Fruit fly (Drosophila melanogaster): Measurements from ENCODE around the gene cv.

cv gene

dm6 chrX:5695958-5696357, 6.2 kb downstream of the cv start (continued):
- TF ChIP-seq CG3838 (GFP tag; optimal IDR thresholded peaks at IDR 0.05) (no peak), CG10565 (GFP tag; optimal IDR thresholded peaks at IDR 0.05) (no peak), CG10321 (GFP tag; IDR thresholded peaks at IDR 0.05) (no peak), ci (GFP tag; IDR thresholded peaks at IDR 0.05) (no peak), rib (GFP tag; IDR thresholded peaks at IDR 0.05) (no peak), Neu2 (GFP tag; optimal IDR thresholded peaks at IDR 0.05; ENCODE audit: borderline replicate concordance) (no peak), CG14860 (GFP tag; IDR thresholded peaks at IDR 0.05; ENCODE audit: partially characterized antibody) (peak; percentile 52; the same call in 2 of the 3 replicates), CG6791 (GFP tag; IDR thresholded peaks at IDR 0.05; ENCODE audit: partially characterized antibody) (peak; percentile 74), CG14441 (GFP tag; IDR thresholded peaks at IDR 0.05) (no peak), CG17359 (tag; optimal IDR thresholded peaks at IDR 0.05) (no peak), CG11085 (GFP tag; IDR thresholded peaks at IDR 0.05) (no peak), CG43689 (GFP tag; IDR thresholded peaks at IDR 0.05) (no peak), lmd (GFP tag; IDR thresholded peaks at IDR 0.05) (no peak), Six4 (GFP tag; optimal IDR thresholded peaks at IDR 0.05) (no peak), CG7745 (tag; optimal IDR thresholded peaks at IDR 0.05) (no peak), CG15514 (GFP tag; optimal IDR thresholded peaks at IDR 0.05) (no peak), CG34376 (GFP tag; optimal IDR thresholded peaks at IDR 0.05) (no peak), CG10366 (GFP tag; IDR thresholded peaks at IDR 0.05) (no peak), CG18476 (GFP tag; optimal IDR thresholded peaks at IDR 0.05) (no peak), wdn (GFP tag; IDR thresholded peaks at IDR 0.05) (no peak), CG3847 (GFP tag; IDR thresholded peaks at IDR 0.05) (no peak), Elba2 (GFP tag; optimal IDR thresholded peaks at IDR 0.05) (no peak), gsb (GFP tag; IDR thresholded peaks at IDR 0.05) (no peak), Bgb (GFP tag; IDR thresholded peaks at IDR 0.05; ENCODE audit: partially characterized antibody) (no peak), twi (tag; optimal IDR thresholded peaks at IDR 0.05) (peak; percentile 52), mam (GFP tag; optimal IDR thresholded peaks at IDR 0.05) (no peak), psq (GFP tag; optimal IDR thresholded peaks at IDR 0.05) (no peak), CG18599 (GFP tag; optimal IDR thresholded peaks at IDR 0.05) (no peak), CG3065 (GFP tag; optimal IDR thresholded peaks at IDR 0.05) (no peak), ase (GFP tag; IDR thresholded peaks at IDR 0.05) (no peak), CG8089 (GFP tag; optimal IDR thresholded peaks at IDR 0.05) (no peak), CG10274 (GFP tag; optimal IDR thresholded peaks at IDR 0.05) (no peak), run (tag; optimal IDR thresholded peaks at IDR 0.05) (no peak), ERR (GFP tag; optimal IDR thresholded peaks at IDR 0.05) (no peak), nerfin-2 (GFP tag; IDR thresholded peaks at IDR 0.05; ENCODE audit: partially characterized antibody) (peak; percentile 34; the same call in 1 of the 2 replicates), gem (tag; optimal IDR thresholded peaks at IDR 0.05) (no peak), CG1602 (GFP tag; optimal IDR thresholded peaks at IDR 0.05) (no peak), CG7839 (tag; optimal IDR thresholded peaks at IDR 0.05) (no peak), insv (GFP tag; optimal IDR thresholded peaks at IDR 0.05) (no peak), Optix (GFP tag; IDR thresholded peaks at IDR 0.05) (no peak), CG14667 (GFP tag; IDR thresholded peaks at IDR 0.05) (no peak), so (GFP tag; IDR thresholded peaks at IDR 0.05) (no peak), pb (GFP tag; optimal IDR thresholded peaks at IDR 0.05) (no peak), Doc3 (GFP tag; IDR thresholded peaks at IDR 0.05; ENCODE audit: partially characterized antibody) (peak; percentile 86), CG16813 (GFP tag; IDR thresholded peaks at IDR 0.05; ENCODE audit: partially characterized antibody) (peak; percentile 82), YL-1 (GFP tag; optimal IDR thresholded peaks at IDR 0.05) (no peak), CG11723 (GFP tag; optimal IDR thresholded peaks at IDR 0.05) (no peak)
